Fruit fly (Drosophila melanogaster) whole organism, wandering third instar larva: ENCODE results near the gene puc.

Experiments used
- Abd-B ChIP-seq: fragments of >200 bp; optimal IDR thresholded peaks from 2 replicates; lab custom pipeline; 2017; ENCODE audit warnings: missing biosample characterization, missing genetic modification characterization
- CG32264 ChIP-seq: fragments of 200-800 bp; sonication (Bioruptor generic); optimal IDR thresholded peaks from 2 replicates; lab custom pipeline; 2016; ENCODE audit warnings: missing biosample characterization, missing genetic modification characterization
- CG9705 ChIP-seq: fragments of 200-800 bp; sonication (Bioruptor generic); optimal IDR thresholded peaks from 2 replicates; lab custom pipeline; 2018; ENCODE audit warnings: missing biosample characterization, mild to moderate bottlenecking, missing genetic modification characterization
- CrebA ChIP-seq: fragments of 200-800 bp; sonication (Bioruptor generic); optimal IDR thresholded peaks from 2 replicates; lab custom pipeline; 2016; ENCODE audit warnings: missing biosample characterization, mild to moderate bottlenecking, missing genetic modification characterization, borderline replicate concordance
- Dfd ChIP-seq: fragments of >200 bp; optimal IDR thresholded peaks from 2 replicates; lab custom pipeline; 2017; ENCODE audit warnings: missing biosample characterization, missing genetic modification characterization
- Dif ChIP-seq: fragments of 200-275, 200-300 bp; sonication (Bioruptor generic); optimal IDR thresholded peaks from 2 replicates; lab custom pipeline; 2018; ENCODE audit warnings: missing biosample characterization, missing genetic modification characterization; ENCODE audit not compliant: partially characterized antibody
- GATAd ChIP-seq: sonication (Bioruptor generic); optimal IDR thresholded peaks from 2 replicates; lab custom pipeline; 2016; ENCODE audit warnings: missing biosample characterization, missing genetic modification characterization
- HLH106 ChIP-seq: fragments of 200-800 bp; optimal IDR thresholded peaks from 3 replicates; lab custom pipeline; 2019; ENCODE audit warnings: missing biosample characterization, mild to moderate bottlenecking, missing genetic modification characterization, moderate library complexity
- Hnf4 ChIP-seq: fragments of 200-800 bp; sonication (Bioruptor generic); optimal IDR thresholded peaks from 2 replicates; lab custom pipeline; 2016; ENCODE audit warnings: missing biosample characterization, mild to moderate bottlenecking, missing genetic modification characterization
- Hr78 ChIP-seq: fragments of >200 bp; optimal IDR thresholded peaks from 2 replicates; lab custom pipeline; 2017; ENCODE audit warnings: missing biosample characterization, missing genetic modification characterization
- Hr83 ChIP-seq: fragments of 200-300 bp; sonication (Bioruptor generic); optimal IDR thresholded peaks from 2 replicates; lab custom pipeline; 2016; ENCODE audit warnings: missing biosample characterization, mild to moderate bottlenecking, missing genetic modification characterization, moderate library complexity; ENCODE audit not compliant: poor library complexity, severe bottlenecking
- Jra ChIP-seq: sonication (Bioruptor generic); optimal IDR thresholded peaks from 2 replicates; lab custom pipeline; 2016; ENCODE audit warnings: missing biosample characterization, missing genetic modification characterization
- Mio ChIP-seq: sonication (Bioruptor generic); optimal IDR thresholded peaks from 2 replicates; lab custom pipeline; 2016; ENCODE audit warnings: missing biosample characterization, missing genetic modification characterization
- Myc ChIP-seq: fragments of >200 bp; optimal IDR thresholded peaks from 2 replicates; lab custom pipeline; 2017
- N ChIP-seq: fragments of >200 bp; optimal IDR thresholded peaks from 2 replicates; lab custom pipeline; 2018; ENCODE audit warnings: missing biosample characterization, missing external identifiers, missing genetic modification characterization
- OdsH ChIP-seq: fragments of 200-800 bp; sonication (Bioruptor generic); optimal IDR thresholded peaks from 2 replicates; lab custom pipeline; 2016; ENCODE audit warnings: missing biosample characterization, mild to moderate bottlenecking, missing genetic modification characterization
- Rel ChIP-seq, 2 experiments: fragments of 200-800 bp; sonication (Bioruptor generic) in 1 of 2; optimal IDR thresholded peaks; 2 replicates in 1 of 2; 3 replicates in 1 of 2; lab custom pipeline; 2016 to 2019; ENCODE audit warnings: mild to moderate bottlenecking in 2 of 2, missing biosample characterization in 2 of 2, missing genetic modification characterization in 2 of 2, moderate library complexity in 1 of 2
- Sp1 ChIP-seq: fragments of 200-800 bp; sonication (Bioruptor generic); optimal IDR thresholded peaks from 3 replicates; lab custom pipeline; 2019; ENCODE audit warnings: missing biosample characterization, mild to moderate bottlenecking, missing genetic modification characterization, moderate library complexity
- Vsx2 ChIP-seq: fragments of 200-300, 225-300 bp; sonication (Bioruptor generic); optimal IDR thresholded peaks from 2 replicates; lab custom pipeline; 2018; ENCODE audit warnings: missing biosample characterization, missing genetic modification characterization; ENCODE audit not compliant: partially characterized antibody
- br ChIP-seq: fragments of 200-800 bp; sonication (Bioruptor generic); optimal IDR thresholded peaks from 2 replicates; lab custom pipeline; 2016; ENCODE audit warnings: missing biosample characterization, missing genetic modification characterization
- brk ChIP-seq: fragments of 200-800 bp; sonication (Bioruptor generic); optimal IDR thresholded peaks from 2 replicates; lab custom pipeline; 2016; ENCODE audit warnings: missing biosample characterization, mild to moderate bottlenecking, missing genetic modification characterization
- dl ChIP-seq, 2 experiments: fragments of 175-275, 200-275 bp in 1 of 2; fragments of 200-275 bp in 1 of 2; sonication (Bioruptor generic); optimal IDR thresholded peaks; lab custom pipeline; 2018; ENCODE audit warnings: mild to moderate bottlenecking in 2 of 2, missing biosample characterization in 2 of 2, missing genetic modification characterization in 2 of 2, moderate library complexity in 2 of 2; ENCODE audit not compliant: partially characterized antibody in 2 of 2, insufficient read depth in 1 of 2
- dmrt93B ChIP-seq: fragments of 200-800 bp; sonication (Bioruptor generic); optimal IDR thresholded peaks from 2 replicates; lab custom pipeline; 2018; ENCODE audit warnings: missing biosample characterization, mild to moderate bottlenecking, missing genetic modification characterization
- dsf ChIP-seq: sonication (Bioruptor generic); optimal IDR thresholded peaks from 2 replicates; lab custom pipeline; 2016; ENCODE audit warnings: missing biosample characterization, missing genetic modification characterization, borderline replicate concordance
- ey ChIP-seq: fragments of 200-800 bp; sonication (Bioruptor generic); optimal IDR thresholded peaks from 2 replicates; lab custom pipeline; 2016; ENCODE audit warnings: missing biosample characterization, missing genetic modification characterization
- foxo ChIP-seq, 2 experiments: fragments of 200-800 bp; sonication (Bioruptor generic); optimal IDR thresholded peaks; 2 replicates in 1 of 2; 3 replicates in 1 of 2; lab custom pipeline; 2016 to 2017; ENCODE audit warnings: missing biosample characterization in 2 of 2, missing genetic modification characterization in 2 of 2
- fru ChIP-seq: fragments of 200-800 bp; sonication (Bioruptor generic); optimal IDR thresholded peaks from 3 replicates; lab custom pipeline; 2016; ENCODE audit warnings: missing biosample characterization, mild to moderate bottlenecking, missing genetic modification characterization
- h ChIP-seq: fragments of 200-800 bp; sonication (Bioruptor generic); optimal IDR thresholded peaks from 3 replicates; lab custom pipeline; 2016; ENCODE audit warnings: missing biosample characterization, mild to moderate bottlenecking, missing genetic modification characterization
- jim ChIP-seq: fragments of 175-275, 200-325 bp; sonication (Bioruptor generic); optimal IDR thresholded peaks from 2 replicates; lab custom pipeline; 2016; ENCODE audit warnings: missing biosample characterization, mild to moderate bottlenecking, missing genetic modification characterization
- lola ChIP-seq: fragments of >200 bp; optimal IDR thresholded peaks from 2 replicates; lab custom pipeline; 2017; ENCODE audit warnings: missing biosample characterization, missing genetic modification characterization
- pan ChIP-seq: fragments of >200 bp; optimal IDR thresholded peaks from 2 replicates; lab custom pipeline; 2017
- psq ChIP-seq: fragments of 200-800 bp; sonication (Bioruptor generic); optimal IDR thresholded peaks from 3 replicates; lab custom pipeline; 2017; ENCODE audit warnings: missing biosample characterization, mild to moderate bottlenecking, missing genetic modification characterization, moderate library complexity
- rgr ChIP-seq: fragments of 200-800 bp; sonication (Bioruptor generic); optimal IDR thresholded peaks from 3 replicates; lab custom pipeline; 2016; ENCODE audit warnings: missing biosample characterization, mild to moderate bottlenecking, missing genetic modification characterization
- sv ChIP-seq: fragments of 200-800 bp; sonication (Bioruptor generic); optimal IDR thresholded peaks from 3 replicates; lab custom pipeline; 2016; ENCODE audit warnings: missing biosample characterization, missing genetic modification characterization
- tai ChIP-seq: sonication (Bioruptor generic); optimal IDR thresholded peaks from 2 replicates; lab custom pipeline; 2016; ENCODE audit warnings: missing biosample characterization, missing genetic modification characterization
- usp ChIP-seq: fragments of >200 bp; optimal IDR thresholded peaks from 2 replicates; lab custom pipeline; 2017; ENCODE audit warnings: missing biosample characterization, missing genetic modification characterization
- woc ChIP-seq: sonication (Bioruptor generic); optimal IDR thresholded peaks from 2 replicates; lab custom pipeline; 2016; ENCODE audit warnings: missing biosample characterization, mild to moderate bottlenecking, missing genetic modification characterization

The puc gene

DNA sequence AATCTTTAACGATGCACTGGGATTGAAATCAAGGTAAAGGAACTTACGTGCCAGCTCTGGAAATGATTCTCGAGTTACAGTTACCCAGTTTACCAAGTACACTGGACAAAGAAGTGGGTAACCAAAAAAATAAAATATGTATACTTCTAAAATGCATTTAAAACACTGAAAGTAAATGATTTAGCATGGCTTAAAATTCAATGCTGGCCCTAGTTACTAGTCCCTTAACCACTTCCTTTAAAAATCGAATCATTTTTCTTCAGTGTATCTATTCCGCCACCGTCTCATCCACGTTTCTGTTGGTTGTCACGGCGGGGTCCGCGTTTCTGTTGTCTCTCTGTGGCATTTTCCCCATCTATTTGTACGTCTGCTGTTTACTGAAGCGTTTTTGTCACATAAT is 32.5 kb upstream of the puc start:
- TF ChIP-seq N (no peak), sv (GFP tag; lab: Kevin White, UChicago) (peak; percentile 7), ey (GFP tag; lab: Kevin White, UChicago) (peak; percentile 15), h (GFP tag; lab: Kevin White, UChicago) (peak; percentile 11)

DNA sequence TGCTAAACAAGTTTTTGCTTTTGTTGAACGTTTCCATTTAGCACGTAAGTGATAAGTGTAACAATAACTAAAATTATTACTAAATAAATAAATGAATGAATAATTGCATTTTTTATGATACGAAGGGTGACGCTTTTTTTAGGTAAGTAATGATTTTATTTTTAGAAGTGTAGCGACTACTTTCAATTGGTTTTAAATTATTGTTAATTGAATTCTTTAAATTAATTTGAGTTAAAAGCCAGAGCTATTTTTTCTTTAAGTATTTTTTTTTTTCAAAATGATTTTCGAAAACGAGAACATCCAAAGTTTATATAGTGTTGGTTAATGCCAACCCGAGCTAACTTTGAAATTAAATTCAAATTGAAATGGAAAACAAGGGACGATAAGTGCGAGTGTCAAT is 18.2 kb upstream of the puc start, which contains the start of gene CG7910:
Gene CG7910 (plus strand): TSS at position 301 of the 400 bp plus-strand sequence.
- no peak for TF ChIP-seq jim (GFP tag; lab: Kevin White, UChicago)
- no peak for TF ChIP-seq Rel (GFP tag; optimal IDR thresholded peaks at IDR 0.05; lab: Kevin White, UChicago)
- TF ChIP-seq Rel (tag; optimal IDR thresholded peaks at IDR 0.05; lab: Kevin White, UChicago): no peak
- TF ChIP-seq CrebA: no peak
- TF ChIP-seq h (GFP tag; lab: Kevin White, UChicago): no peak
- no peak for TF ChIP-seq dmrt93B
- TF ChIP-seq N: no peak
- TF ChIP-seq woc (GFP tag; lab: Kevin White, UChicago): no peak
- no peak for TF ChIP-seq rgr
- no peak for TF ChIP-seq lola
- no peak for TF ChIP-seq br (GFP tag; lab: Kevin White, UChicago)
- TF ChIP-seq Myc (lab: Kevin White, UChicago): no peak
- TF ChIP-seq dl (GFP tag; optimal IDR thresholded peaks at IDR 0.05; lab: Kevin White, UChicago; ENCODE audit: insufficient read depth in 1 of 2, partially characterized antibody in 2 of 2): no peak
- TF ChIP-seq Dfd (GFP tag; lab: Kevin White, UChicago): no peak
- no peak for TF ChIP-seq psq (GFP tag; lab: Kevin White, UChicago)
- no peak for TF ChIP-seq sv (GFP tag; lab: Kevin White, UChicago)
- TF ChIP-seq Abd-B (GFP tag; lab: Kevin White, UChicago): no peak
- no peak for TF ChIP-seq Hnf4 (GFP tag; lab: Kevin White, UChicago)
- TF ChIP-seq, all 38 proteins: peak for 0

DNA sequence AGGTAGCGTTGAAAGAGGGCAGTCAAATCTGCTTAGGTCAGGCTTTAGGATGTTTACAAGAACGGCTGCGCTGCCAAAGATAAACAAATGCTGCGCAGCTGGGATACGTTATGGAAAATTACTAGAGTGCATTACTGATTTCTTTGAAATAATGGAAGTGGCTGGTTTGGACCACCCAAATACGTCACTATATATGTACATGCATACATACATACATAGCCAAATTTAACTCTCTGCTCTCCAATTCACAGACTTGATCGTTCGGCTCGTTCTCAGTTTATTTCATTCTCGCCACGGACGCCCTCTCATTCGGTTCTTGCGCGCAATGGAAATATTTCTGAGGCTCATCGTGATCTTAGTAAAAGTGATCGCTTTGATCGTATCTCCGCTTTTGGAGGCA is 11.3 kb upstream of the puc start, which contains the start of gene CG7900:
Gene CG7900 (plus strand): TSS at position 301 of the 400 bp plus-strand sequence.
- peak; percentile 73 for TF ChIP-seq Dif (GFP tag; lab: Kevin White, UChicago)
- peak; percentile 6 for TF ChIP-seq Vsx2
- TF ChIP-seq dl (GFP tag; optimal IDR thresholded peaks at IDR 0.05; lab: Kevin White, UChicago; ENCODE audit: insufficient read depth in 1 of 2, partially characterized antibody in 2 of 2): peak; percentile 17 to 27
- peak; percentile 2 for TF ChIP-seq Jra
- peak; percentile 3 for TF ChIP-seq Hnf4 (GFP tag; lab: Kevin White, UChicago)
- TF ChIP-seq, all 38 proteins: peak for 5; not testable (repeated sequence) for 33

DNA sequence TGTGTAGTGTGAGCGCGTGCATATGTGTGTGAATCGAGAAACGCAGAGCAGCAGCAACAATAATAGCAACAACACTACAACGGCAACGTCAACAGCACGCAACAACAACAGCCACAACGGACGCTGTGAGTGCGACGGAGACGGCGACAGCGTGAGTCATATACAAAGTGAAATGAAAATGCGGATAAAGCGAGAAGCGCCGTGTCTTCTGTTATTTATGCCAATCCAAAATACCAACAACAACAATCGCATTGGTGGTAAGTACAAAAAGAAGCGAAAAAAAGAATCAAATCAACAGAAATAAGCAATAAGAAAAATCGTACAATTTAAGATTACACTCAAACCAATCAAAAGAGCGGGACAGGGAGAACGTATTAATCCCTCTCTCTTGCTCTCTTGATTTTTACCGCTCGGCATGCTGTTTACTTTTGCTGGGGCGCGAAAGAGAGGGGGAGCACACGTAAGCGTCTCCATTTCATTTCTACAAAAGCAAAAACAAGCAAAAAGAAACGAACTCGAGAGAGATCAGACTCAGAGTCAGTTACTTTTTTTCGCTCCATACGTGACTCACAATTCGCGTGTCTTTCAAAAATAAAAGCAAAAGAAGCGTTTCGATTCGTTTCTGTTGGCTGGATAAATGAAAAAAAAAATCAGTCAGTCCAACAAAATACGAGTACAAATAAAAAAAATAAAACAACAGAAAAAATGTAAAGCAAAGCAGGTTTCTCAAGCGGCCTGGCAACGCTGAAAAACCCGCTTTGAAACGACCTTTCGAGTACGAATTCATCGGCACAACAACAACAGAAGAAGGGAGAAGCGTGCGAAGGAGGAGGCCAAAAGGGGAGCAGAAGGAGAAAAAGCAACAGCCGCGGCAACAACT is 947 bp downstream of the puc start:
- TF ChIP-seq CrebA (peak; percentile 98), Hr78 (no peak), woc (GFP tag; lab: Kevin White, UChicago) (peak; percentile 57), dsf (GFP tag; lab: Kevin White, UChicago) (no peak), Vsx2 (peak; percentile 73), Abd-B (GFP tag; lab: Kevin White, UChicago) (no peak), ey (GFP tag; lab: Kevin White, UChicago) (peak; percentile 23), foxo (GFP tag; optimal IDR thresholded peaks at IDR 0.05; lab: Kevin White, UChicago) (peak in 1 of 2 experiments; percentile 85), psq (GFP tag; lab: Kevin White, UChicago) (peak; percentile 98), CG9705 (peak; percentile 76), sv (GFP tag; lab: Kevin White, UChicago) (no peak), Myc (lab: Kevin White, UChicago) (no peak), OdsH (GFP tag; lab: Kevin White, UChicago) (peak; percentile 58), dmrt93B (peak; percentile 55), Jra (peak; percentile 89), dl (GFP tag; optimal IDR thresholded peaks at IDR 0.05; lab: Kevin White, UChicago; ENCODE audit: insufficient read depth in 1 of 2, partially characterized antibody in 2 of 2) (peak; percentile 67 to 89), Rel (GFP tag; optimal IDR thresholded peaks at IDR 0.05; lab: Kevin White, UChicago) (peak; percentile 93), Rel (tag; optimal IDR thresholded peaks at IDR 0.05; lab: Kevin White, UChicago) (peak; percentile 95), jim (GFP tag; lab: Kevin White, UChicago) (peak; percentile 51), GATAd (GFP tag; lab: Kevin White, UChicago) (no peak), fru (GFP tag; lab: Kevin White, UChicago) (peak; percentile 70), pan (lab: Kevin White, UChicago) (no peak), N (no peak), Hr83 (GFP tag; lab: Kevin White, UChicago) (peak; percentile 91), tai (GFP tag; lab: Kevin White, UChicago) (peak; percentile 78), Mio (GFP tag; lab: Kevin White, UChicago) (peak; percentile 56), CG32264 (peak; percentile 73), Dif (GFP tag; lab: Kevin White, UChicago) (peak; percentile 69), usp (GFP tag; lab: Kevin White, UChicago) (no peak), Sp1 (peak; percentile 99), HLH106 (tag; lab: Kevin White, UChicago) (peak; percentile 66), Dfd (GFP tag; lab: Kevin White, UChicago) (no peak), h (GFP tag; lab: Kevin White, UChicago) (peak; percentile 52), Hnf4 (GFP tag; lab: Kevin White, UChicago) (peak; percentile 74), rgr (peak; percentile 63), brk (GFP tag; lab: Kevin White, UChicago) (peak; percentile 86), br (GFP tag; lab: Kevin White, UChicago) (peak; percentile 82)
